Worm (Caenorhabditis elegans) whole organism, L2 larva: ENCODE measurements around the gene pcn-1.

Experiments used
- C34F6.9 ChIP-seq: fragments of 150-350 bp; optimal IDR thresholded peaks from 2 replicates; lab custom pipeline; 2014; ENCODE audit warnings: missing biosample characterization, missing genetic modification characterization
- R02D3.7 ChIP-seq: fragments of 150-350 bp; optimal IDR thresholded peaks from 2 replicates; lab custom pipeline; 2014; ENCODE audit warnings: missing biosample characterization, missing genetic modification characterization
- Y55F3AM.14 ChIP-seq: fragments of 200-800 bp; sonication (Bioruptor generic); optimal IDR thresholded peaks from 2 replicates; lab custom pipeline; 2018; ENCODE audit warnings: mild to moderate bottlenecking, missing genetic modification characterization, missing compliant biosample characterization
- ZK546.5 ChIP-seq: sonication (generic microtip); optimal IDR thresholded peaks from 2 replicates; lab custom pipeline; 2017; ENCODE audit warnings: missing biosample characterization, missing genetic modification characterization
- alr-1 ChIP-seq: fragments of 150-350 bp; optimal IDR thresholded peaks from 2 replicates; lab custom pipeline; 2014; ENCODE audit warnings: missing biosample characterization, missing genetic modification characterization
- ama-1 ChIP-seq: fragments of 150-350 bp; optimal IDR thresholded peaks from 2 replicates; lab custom pipeline; 2018; ENCODE audit warnings: inconsistent platforms
- blmp-1 ChIP-seq: sonication (generic microtip); optimal IDR thresholded peaks from 2 replicates; lab custom pipeline; 2017; ENCODE audit warnings: missing genetic modification characterization, mild to moderate bottlenecking, missing compliant biosample characterization, antibody characterized with exemption, moderate library complexity; ENCODE audit not compliant: insufficient read depth
- ceh-82 ChIP-seq: fragments of 150-350 bp; optimal IDR thresholded peaks from 2 replicates; lab custom pipeline; 2014; ENCODE audit warnings: missing biosample characterization, missing genetic modification characterization
- crh-2 ChIP-seq: sonication (generic microtip); optimal IDR thresholded peaks from 2 replicates; lab custom pipeline; 2017; ENCODE audit warnings: missing biosample characterization, missing genetic modification characterization
- dmd-4 ChIP-seq: sonication (generic microtip); optimal IDR thresholded peaks from 2 replicates; lab custom pipeline; 2017; ENCODE audit warnings: missing biosample characterization, missing genetic modification characterization
- egl-27 ChIP-seq: sonication (generic microtip); optimal IDR thresholded peaks from 3 replicates; lab custom pipeline; 2017; ENCODE audit warnings: missing biosample characterization, missing genetic modification reagents, missing genetic modification characterization
- elt-1 ChIP-seq: fragments of 150-350 bp; optimal IDR thresholded peaks from 2 replicates; lab custom pipeline; 2014; ENCODE audit warnings: missing biosample characterization, missing genetic modification characterization
- elt-3 ChIP-seq: sonication (generic microtip); optimal IDR thresholded peaks from 2 replicates; lab custom pipeline; 2017; ENCODE audit warnings: missing biosample characterization, missing genetic modification characterization
- lin-11 ChIP-seq: fragments of 150-350 bp; sonication (generic microtip); optimal IDR thresholded peaks from 2 replicates; lab custom pipeline; 2014; ENCODE audit warnings: missing biosample characterization, missing genetic modification characterization, inconsistent platforms, mixed read lengths
- lin-39 ChIP-seq: fragments of 150-350 bp; optimal IDR thresholded peaks from 2 replicates; lab custom pipeline; 2014; ENCODE audit warnings: missing biosample characterization, missing genetic modification reagents, missing genetic modification characterization
- lsy-2 ChIP-seq, 2 experiments: fragments of 150-350 bp in 1 of 2; sonication (generic microtip) in 1 of 2; optimal IDR thresholded peaks; 2 replicates each; lab custom pipeline; 2014 to 2017; ENCODE audit warnings: missing biosample characterization in 2 of 2, missing genetic modification characterization in 2 of 2
- mab-5 ChIP-seq: fragments of 150-350 bp; optimal IDR thresholded peaks from 2 replicates; lab custom pipeline; 2014; ENCODE audit warnings: missing biosample characterization, missing genetic modification characterization
- mbf-1 ChIP-seq: sonication (generic microtip); optimal IDR thresholded peaks from 2 replicates; lab custom pipeline; 2017; ENCODE audit warnings: missing biosample characterization, missing genetic modification characterization
- mdl-1 ChIP-seq, 2 experiments: fragments of 150-350 bp in 1 of 2; sonication (generic microtip) in 1 of 2; optimal IDR thresholded peaks; 2 replicates each; lab custom pipeline; 2017; ENCODE audit warnings: missing biosample characterization in 2 of 2, missing genetic modification characterization in 2 of 2
- nhr-10 ChIP-seq: sonication (generic microtip); optimal IDR thresholded peaks from 2 replicates; lab custom pipeline; 2017; ENCODE audit warnings: missing biosample characterization, missing genetic modification characterization
- nhr-11 ChIP-seq: fragments of 150-350 bp; optimal IDR thresholded peaks from 2 replicates; lab custom pipeline; 2014; ENCODE audit warnings: missing biosample characterization, missing genetic modification characterization
- nhr-12 ChIP-seq: fragments of 150-350 bp; optimal IDR thresholded peaks from 2 replicates; lab custom pipeline; 2014; ENCODE audit warnings: missing biosample characterization, missing genetic modification characterization
- nhr-129 ChIP-seq: fragments of 150-350 bp; optimal IDR thresholded peaks from 2 replicates; lab custom pipeline; 2014; ENCODE audit warnings: missing biosample characterization, missing genetic modification characterization
- nhr-21 ChIP-seq: fragments of 150-350 bp; optimal IDR thresholded peaks from 2 replicates; lab custom pipeline; 2014; ENCODE audit warnings: missing biosample characterization, missing genetic modification characterization
- nhr-237 ChIP-seq: fragments of 150-350 bp; optimal IDR thresholded peaks from 2 replicates; lab custom pipeline; 2014; ENCODE audit warnings: missing biosample characterization, missing genetic modification characterization
- nhr-25 ChIP-seq: fragments of 150-350 bp; sonication (generic microtip); optimal IDR thresholded peaks from 3 replicates; lab custom pipeline; 2014; ENCODE audit warnings: missing biosample characterization, missing genetic modification characterization
- peb-1 ChIP-seq: fragments of 150-350 bp; optimal IDR thresholded peaks from 2 replicates; lab custom pipeline; 2014; ENCODE audit warnings: missing biosample characterization, missing genetic modification characterization
- skn-1 ChIP-seq: sonication (generic microtip); optimal IDR thresholded peaks from 2 replicates; lab custom pipeline; 2017; ENCODE audit warnings: missing biosample characterization, missing genetic modification characterization
- sma-3 ChIP-seq: sonication (generic microtip); optimal IDR thresholded peaks from 2 replicates; lab custom pipeline; 2016; ENCODE audit warnings: missing genetic modification reagents, missing genetic modification characterization, missing compliant biosample characterization
- sma-9 ChIP-seq, 2 experiments: fragments of 150-350 bp in 1 of 2; sonication (generic microtip) in 1 of 2; optimal IDR thresholded peaks; 2 replicates each; lab custom pipeline; 2014 to 2016; ENCODE audit warnings: missing genetic modification characterization in 2 of 2, mild to moderate bottlenecking in 1 of 2, missing biosample characterization in 1 of 2, missing compliant biosample characterization in 1 of 2, missing genetic modification reagents in 1 of 2, moderate library complexity in 1 of 2
- ztf-1 ChIP-seq: fragments of 200-800 bp; sonication (Bioruptor generic); conservative IDR thresholded peaks from 2 replicates; pipeline ENCODE4 v1.3.6; 2022; ENCODE audit warnings: missing genetic modification characterization, missing compliant biosample characterization
- ztf-11 ChIP-seq: sonication (generic microtip); optimal IDR thresholded peaks from 2 replicates; lab custom pipeline; 2017; ENCODE audit warnings: missing biosample characterization, missing genetic modification characterization
- ztf-4 ChIP-seq: fragments of 150-350 bp; optimal IDR thresholded peaks from 2 replicates; lab custom pipeline; 2014; ENCODE audit warnings: missing biosample characterization, missing genetic modification characterization

The pcn-1 gene

DNA sequence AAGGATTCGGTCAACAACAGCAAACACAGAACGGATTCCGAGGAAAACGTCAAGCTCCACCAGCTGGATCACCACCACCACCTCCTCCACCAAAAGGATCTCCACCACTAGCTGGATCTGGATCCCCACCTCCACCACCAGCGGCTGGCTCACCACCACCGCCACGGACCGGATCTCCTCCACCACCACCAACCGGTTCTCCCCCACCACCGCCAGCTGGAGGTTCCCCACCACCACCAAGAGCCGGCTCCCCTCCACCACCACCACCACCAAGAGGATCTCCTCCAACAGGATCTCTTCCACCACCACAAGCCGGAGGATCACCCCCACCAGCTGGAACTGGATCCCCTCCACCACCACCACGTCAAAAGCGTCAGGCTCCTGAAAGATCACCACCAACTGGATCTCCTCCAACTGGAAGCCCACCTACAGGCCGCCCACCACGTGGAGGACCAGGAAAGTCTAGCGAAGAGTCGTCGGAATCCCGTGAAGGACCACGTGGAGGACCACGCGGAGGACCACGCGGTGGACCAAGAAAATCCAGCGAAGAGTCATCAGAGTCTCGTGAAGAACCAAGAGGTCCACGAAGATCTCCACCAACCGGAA, 27.5 kb upstream of the pcn-1 start:
- TF ChIP-seq crh-2 (tag; lab: Kevin White, UChicago) (no peak), elt-1 (tag; lab: Kevin White, UChicago) (no peak), ceh-82 (tag; lab: Kevin White, UChicago) (no peak), nhr-11 (tag; lab: Kevin White, UChicago) (no peak), nhr-25 (tag; lab: Kevin White, UChicago) (no peak), sma-3 (GFP tag; lab: Kevin White, UChicago) (no peak), ama-1 (lab: Kevin White, UChicago) (no peak), egl-27 (tag; lab: Kevin White, UChicago) (no peak), dmd-4 (tag; lab: Kevin White, UChicago) (no peak), R02D3.7 (tag; lab: Kevin White, UChicago) (no peak), nhr-237 (tag; lab: Kevin White, UChicago) (no peak), lsy-2 (tag; optimal IDR thresholded peaks at IDR 0.05; lab: Kevin White, UChicago) (no peak), C34F6.9 (tag; lab: Kevin White, UChicago) (no peak), nhr-10 (no peak), mab-5 (tag; lab: Kevin White, UChicago) (no peak), blmp-1 (no peak), nhr-12 (tag; lab: Kevin White, UChicago) (no peak), sma-9 (GFP tag; optimal IDR thresholded peaks at IDR 0.05; lab: Kevin White, UChicago) (no peak), sma-9 (tag; optimal IDR thresholded peaks at IDR 0.05; lab: Kevin White, UChicago) (no peak), mdl-1 (tag; optimal IDR thresholded peaks at IDR 0.05; lab: Kevin White, UChicago) (no peak), nhr-21 (no peak)

DNA sequence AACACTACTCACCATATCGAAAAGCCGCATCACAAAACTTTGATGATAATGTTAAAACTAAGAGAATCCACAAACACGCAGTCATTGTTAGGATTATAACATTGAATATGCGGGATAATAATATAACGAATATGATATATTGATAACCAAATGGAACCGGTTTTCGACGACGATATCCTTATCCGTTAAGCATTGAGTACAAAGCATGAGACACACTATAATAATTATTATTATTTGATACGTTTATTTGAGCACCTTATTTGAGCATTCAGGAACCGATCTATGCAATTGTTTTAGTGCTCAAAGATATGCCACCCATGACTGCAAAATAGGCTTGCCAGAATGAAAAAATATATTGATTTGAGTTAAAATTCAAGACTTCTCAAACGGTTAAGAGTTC, 25.4 kb upstream of the pcn-1 start, which contains the start of gene W03D2.9:
W03D2.9 (minus strand) TSS at position 101 of the 400 bp plus-strand sequence.
- TF ChIP-seq C34F6.9 (tag; lab: Kevin White, UChicago) (no peak), nhr-237 (tag; lab: Kevin White, UChicago) (no peak)

DNA sequence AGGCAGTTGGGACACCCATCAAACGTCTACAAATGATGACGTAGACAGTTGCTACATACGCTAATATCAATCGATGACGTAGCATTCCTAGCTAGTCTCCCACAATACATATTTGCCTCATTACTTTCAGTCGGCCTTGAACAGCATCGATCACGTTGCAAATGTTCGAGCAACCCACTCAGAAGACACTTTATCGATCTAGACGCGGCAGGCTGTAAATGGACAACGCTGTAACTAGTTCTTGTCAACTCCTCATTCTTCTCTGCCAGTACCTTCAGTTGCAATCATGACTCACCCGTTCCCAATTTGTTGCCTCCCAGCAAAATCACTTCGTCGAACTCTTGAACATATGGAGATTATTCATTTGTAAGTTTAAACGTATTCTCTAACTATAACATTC, 22.8 kb upstream of the pcn-1 start, which contains the start of gene pqn-75:
pqn-75 (plus strand) TSS at position 301 of the 400 bp plus-strand sequence.
- TF ChIP-seq nhr-12 (tag; lab: Kevin White, UChicago) (no peak), sma-9 (GFP tag; optimal IDR thresholded peaks at IDR 0.05; lab: Kevin White, UChicago) (no peak), sma-9 (tag; optimal IDR thresholded peaks at IDR 0.05; lab: Kevin White, UChicago) (no peak), ZK546.5 (tag; lab: Kevin White, UChicago) (no peak), ceh-82 (tag; lab: Kevin White, UChicago) (no peak), skn-1 (tag; lab: Kevin White, UChicago) (no peak), elt-3 (tag; lab: Kevin White, UChicago) (no peak), mbf-1 (tag; lab: Kevin White, UChicago) (no peak)

DNA sequence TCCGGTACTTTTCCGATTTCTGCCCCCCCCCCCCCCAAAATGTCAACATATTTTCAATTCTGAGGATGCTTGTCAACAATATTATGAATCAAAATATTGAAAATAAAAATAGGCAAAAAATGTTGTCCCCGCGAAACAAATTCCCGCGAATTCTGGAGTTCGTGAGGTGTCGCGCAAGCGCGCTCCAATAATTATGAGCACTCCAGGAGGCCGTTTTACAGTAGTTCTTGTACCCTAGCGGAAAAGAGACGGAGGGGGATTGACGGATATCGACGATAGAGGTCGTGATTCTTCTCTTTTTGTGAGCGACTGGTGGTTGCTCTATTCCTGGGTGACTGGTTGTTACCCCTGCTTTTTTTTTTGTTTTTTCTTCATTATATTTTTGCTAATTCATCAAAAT, 21.6 kb upstream of the pcn-1 start:
- no peak for TF ChIP-seq nhr-12 (tag; lab: Kevin White, UChicago)
- TF ChIP-seq peb-1 (tag; lab: Kevin White, UChicago), result no peak
- no peak for TF ChIP-seq nhr-10
- no peak for TF ChIP-seq lin-11 (tag; lab: Kevin White, UChicago)
- no peak for TF ChIP-seq nhr-25 (tag; lab: Kevin White, UChicago)
- TF ChIP-seq nhr-129, result no peak
- TF ChIP-seq lsy-2 (tag; optimal IDR thresholded peaks at IDR 0.05; lab: Kevin White, UChicago), result no peak
- no peak for TF ChIP-seq Y55F3AM.14 (GFP tag; lab: Kevin White, UChicago)
- TF ChIP-seq elt-3 (tag; lab: Kevin White, UChicago), result no peak
- no peak for TF ChIP-seq alr-1 (tag; lab: Kevin White, UChicago)
- no peak for TF ChIP-seq mab-5 (tag; lab: Kevin White, UChicago)
- no peak for TF ChIP-seq egl-27 (tag; lab: Kevin White, UChicago)
- no peak for TF ChIP-seq R02D3.7 (tag; lab: Kevin White, UChicago)
- no peak for TF ChIP-seq nhr-237 (tag; lab: Kevin White, UChicago)
- TF ChIP-seq ztf-1 (GFP tag; lab: Robert Waterston, UW), result no peak
- no peak for TF ChIP-seq ztf-4 (tag; lab: Kevin White, UChicago)
- no peak for TF ChIP-seq lin-39 (tag; lab: Kevin White, UChicago)
- no peak for TF ChIP-seq blmp-1
- TF ChIP-seq ztf-11 (tag; lab: Kevin White, UChicago), result no peak
- TF ChIP-seq crh-2 (tag; lab: Kevin White, UChicago), result no peak
- TF ChIP-seq, all 48 proteins: peak for 0
